Worm (Caenorhabditis elegans): ENCODE measurements around the gene hsp-75.
A peak's percentile ranks its signal among the peaks of the same experiment; 100 is the strongest.

The hsp-75 gene

DNA sequence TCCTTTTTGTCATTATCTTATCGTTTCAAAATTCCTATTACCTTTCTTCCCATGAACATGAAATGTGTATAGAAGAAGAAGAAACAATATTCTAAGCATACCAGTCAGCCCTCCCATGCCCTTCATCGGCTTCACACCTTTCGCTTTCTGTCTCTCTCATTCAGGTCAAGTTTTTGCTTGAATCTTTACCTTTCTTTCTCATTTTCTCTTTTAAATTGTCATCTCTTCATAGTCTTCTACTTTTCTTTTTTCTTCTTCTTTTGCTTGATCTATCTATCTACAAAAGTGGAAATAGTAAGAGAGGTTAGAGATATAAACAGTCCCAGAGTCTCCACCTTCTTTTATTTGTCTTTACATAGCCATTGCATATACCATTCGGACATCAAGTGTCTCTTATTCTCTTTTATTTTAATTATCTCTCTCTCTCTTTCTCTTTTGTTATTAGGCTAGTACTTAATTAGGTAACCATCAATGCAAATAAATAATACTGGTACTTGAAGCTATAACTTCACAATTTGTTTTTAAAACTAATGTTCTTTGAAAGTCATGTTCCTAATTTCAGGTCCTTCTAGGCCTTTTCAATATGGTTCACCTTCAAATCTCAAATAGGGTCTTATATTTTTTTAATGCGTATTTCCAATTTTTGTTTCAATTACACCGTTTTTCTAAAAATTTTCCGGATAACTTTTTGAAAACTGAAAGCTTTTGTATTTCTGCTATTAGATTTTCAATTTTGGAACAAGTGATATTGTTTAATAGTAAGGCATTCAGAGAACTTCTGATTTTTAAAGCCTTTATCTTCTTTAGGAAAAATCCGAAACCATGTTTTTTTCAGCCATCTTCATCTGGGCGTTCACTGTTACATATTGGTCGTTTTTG lies 24.9 kb downstream of the hsp-75 start, which contains the start of gene dpy-31 (continued):
- TF ChIP-seq lin-14 (GFP tag; optimal IDR thresholded peaks at IDR 0.05), result peak; percentile 58
- TF ChIP-seq nhr-12 (tag; optimal IDR thresholded peaks at IDR 0.05), result no peak
- TF ChIP-seq ztf-4 (tag; optimal IDR thresholded peaks at IDR 0.05), result no peak
- TF ChIP-seq pax-3 (tag; optimal IDR thresholded peaks at IDR 0.05), result no peak
- no peak for TF ChIP-seq xbp-1 (tag; optimal IDR thresholded peaks at IDR 0.05)
- peak in 2 of 3 experiments; percentile 2 to 17 for TF ChIP-seq dpl-1 (GFP tag; optimal IDR thresholded peaks at IDR 0.05)
- no peak for TF ChIP-seq hlh-17 (GFP tag; optimal IDR thresholded peaks at IDR 0.05; ENCODE audit: borderline replicate concordance)
- TF ChIP-seq alr-1 (tag; optimal IDR thresholded peaks at IDR 0.05; ENCODE audit: borderline replicate concordance), result no peak
- no peak for TF ChIP-seq unc-30 (tag; optimal IDR thresholded peaks at IDR 0.05)
- TF ChIP-seq egl-13 (tag; optimal IDR thresholded peaks at IDR 0.05), result no peak
- TF ChIP-seq aly-2 (tag; optimal IDR thresholded peaks at IDR 0.05), result no peak
- TF ChIP-seq lir-3 (tag; optimal IDR thresholded peaks at IDR 0.05; ENCODE audit: poor library complexity), result no peak
- TF ChIP-seq nhr-47 (tag; optimal IDR thresholded peaks at IDR 0.05), result no peak
- no peak for TF ChIP-seq zip-4 (GFP tag; optimal IDR thresholded peaks at IDR 0.05)
- no peak for TF ChIP-seq elt-2 (tag; optimal IDR thresholded peaks at IDR 0.05)
- TF ChIP-seq ceh-63 (GFP tag; optimal IDR thresholded peaks at IDR 0.05), result no peak
- no peak for TF ChIP-seq irx-1 (tag; optimal IDR thresholded peaks at IDR 0.05)
- TF ChIP-seq snpc-4 (tag; optimal IDR thresholded peaks at IDR 0.05), result no peak
- no peak for TF ChIP-seq C04F5.9 (tag; optimal IDR thresholded peaks at IDR 0.05)
- no peak for TF ChIP-seq unc-130 (tag; optimal IDR thresholded peaks at IDR 0.05)
- TF ChIP-seq ceh-88 (GFP tag; IDR thresholded peaks at IDR 0.05), result no peak
- TF ChIP-seq ceh-90 (tag; optimal IDR thresholded peaks at IDR 0.05), result no peak
- TF ChIP-seq jun-1 (tag; optimal IDR thresholded peaks at IDR 0.05), result no peak
- no peak for TF ChIP-seq nhr-85 (tag)
- no peak for TF ChIP-seq ets-5 (GFP tag; IDR thresholded peaks at IDR 0.05)
- no peak for TF ChIP-seq nhr-77 (tag; optimal IDR thresholded peaks at IDR 0.05)
- TF ChIP-seq nhr-76 (tag; optimal IDR thresholded peaks at IDR 0.05), result no peak
- TF ChIP-seq isw-1 (GFP tag; IDR thresholded peaks at IDR 0.05), result no peak
- TF ChIP-seq nhr-71 (tag; optimal IDR thresholded peaks at IDR 0.05), result peak; percentile 37
- no peak for TF ChIP-seq nhr-11 (tag; optimal IDR thresholded peaks at IDR 0.05)
- TF ChIP-seq ceh-8 (GFP tag; optimal IDR thresholded peaks at IDR 0.05), result no peak

DNA sequence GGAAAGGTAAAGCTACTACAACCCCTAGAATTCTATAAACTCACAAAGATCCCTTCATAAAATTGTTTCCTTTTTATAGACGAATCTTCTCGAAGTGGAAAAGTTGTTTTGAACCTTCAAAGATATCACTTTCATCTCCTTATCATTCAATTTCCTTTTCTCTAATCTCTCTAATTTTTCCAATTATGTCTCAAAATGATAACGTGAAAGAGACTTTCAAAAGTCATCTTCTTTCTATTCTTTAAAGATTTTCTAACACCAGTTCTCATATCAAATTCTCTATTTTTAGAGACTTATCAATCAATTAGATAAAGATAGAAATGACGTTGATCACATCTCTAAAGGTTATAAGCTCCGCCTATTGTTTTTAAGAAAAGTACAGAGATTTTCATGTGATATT lies 27.0 kb downstream of the hsp-75 start:
- no peak for TF ChIP-seq hpl-2 (GFP tag; optimal IDR thresholded peaks at IDR 0.05)
- no peak for TF ChIP-seq mdl-1 (tag; optimal IDR thresholded peaks at IDR 0.05)
- TF ChIP-seq elt-3 (tag; optimal IDR thresholded peaks at IDR 0.05), result peak in 3 of 6 experiments; percentile 13 to 92 (median 48)
- TF ChIP-seq blmp-1 (tag; optimal IDR thresholded peaks at IDR 0.05), result peak; percentile 53
- no peak for TF ChIP-seq nhr-11 (tag; optimal IDR thresholded peaks at IDR 0.05)
- no peak for TF ChIP-seq efl-1 (optimal IDR thresholded peaks at IDR 0.05)
- peak in 1 of 2 experiments; percentile 21 for TF ChIP-seq efl-1 (GFP tag; optimal IDR thresholded peaks at IDR 0.05 in 1 of 2)
- peak; percentile 22 for TF ChIP-seq lin-14 (GFP tag; optimal IDR thresholded peaks at IDR 0.05)
- TF ChIP-seq sup-37 (GFP tag; optimal IDR thresholded peaks at IDR 0.05), result no peak
- TF ChIP-seq dpl-1 (GFP tag; optimal IDR thresholded peaks at IDR 0.05), result no peak
- no peak for TF ChIP-seq ceh-63 (GFP tag; optimal IDR thresholded peaks at IDR 0.05)
- peak; percentile 3 to 24 for TF ChIP-seq lsy-2 (tag; optimal IDR thresholded peaks at IDR 0.05)
- TF ChIP-seq nhr-71 (tag; optimal IDR thresholded peaks at IDR 0.05), result peak; percentile 40
- TF ChIP-seq snu-23 (GFP tag; optimal IDR thresholded peaks at IDR 0.05), result peak; percentile 23
- TF ChIP-seq tbx-2 (tag; optimal IDR thresholded peaks at IDR 0.05), result no peak
- TF ChIP-seq lin-35 (GFP tag; optimal IDR thresholded peaks at IDR 0.05), result peak in 1 of 2 experiments; percentile 6
- TF ChIP-seq alr-1 (tag; optimal IDR thresholded peaks at IDR 0.05; ENCODE audit: borderline replicate concordance), result no peak
- no peak for TF ChIP-seq nhr-28 (tag; optimal IDR thresholded peaks at IDR 0.05)
- no peak for TF ChIP-seq C34B4.2 (tag; optimal IDR thresholded peaks at IDR 0.05)
- peak; percentile 91 for TF ChIP-seq nhr-85 (tag)
- no peak for TF ChIP-seq nhr-19 (GFP tag; conservative IDR thresholded peaks at IDR 0.05)

All from whole organism, L1 larva.